Fruit fly (Drosophila melanogaster) whole organism, embryonic: ENCODE measurements around the gene mwh.

Source experiments
- Aef1 ChIP-seq: fragments of 200-800 bp; sonication (Bioruptor generic); IDR thresholded peaks from 3 replicates; pipeline ENCODE4 v1.3.6; 2022; ENCODE audit warnings: missing biosample characterization, missing genetic modification characterization
- B-H2 ChIP-seq: fragments of 200-800 bp; sonication (Bioruptor generic); optimal IDR thresholded peaks from 2 replicates; lab custom pipeline; 2018; ENCODE audit warnings: missing biosample characterization, mild to moderate bottlenecking, missing genetic modification characterization
- CG11504 ChIP-seq: fragments of 200-800 bp; sonication (Bioruptor generic); optimal IDR thresholded peaks from 3 replicates; lab custom pipeline; 2019; ENCODE audit warnings: missing biosample characterization, mild to moderate bottlenecking, missing genetic modification characterization, moderate library complexity
- CG11560 ChIP-seq: fragments of 200-800 bp; sonication (Bioruptor generic); IDR thresholded peaks from 3 replicates; pipeline ENCODE4 v1.3.6; 2022; ENCODE audit warnings: missing biosample characterization, missing genetic modification characterization
- CG11723 ChIP-seq: fragments of 200-800 bp; sonication (Bioruptor generic); optimal IDR thresholded peaks from 2 replicates; lab custom pipeline; 2017; ENCODE audit warnings: missing biosample characterization, mild to moderate bottlenecking, missing genetic modification characterization
- CG14441 ChIP-seq: fragments of 200-800 bp; sonication (Bioruptor generic); IDR thresholded peaks from 2 replicates; pipeline ENCODE4 v1.3.6; 2022; ENCODE audit warnings: missing biosample characterization, missing genetic modification characterization
- CG1529 ChIP-seq: fragments of 200-800 bp; sonication (Bioruptor generic); optimal IDR thresholded peaks from 3 replicates; lab custom pipeline; 2018; ENCODE audit warnings: missing biosample characterization, missing genetic modification characterization
- CG1603 ChIP-seq: fragments of 200-800 bp; sonication (Bioruptor generic); optimal IDR thresholded peaks from 2 replicates; lab custom pipeline; 2019; ENCODE audit warnings: missing biosample characterization, mild to moderate bottlenecking, missing genetic modification characterization, moderate library complexity
- CG16779 ChIP-seq: fragments of 200-800 bp; sonication (Bioruptor generic); IDR thresholded peaks from 2 replicates; pipeline ENCODE4 v1.3.6; 2022; ENCODE audit warnings: missing biosample characterization, missing genetic modification characterization
- CG17829 ChIP-seq: fragments of 200-800 bp; optimal IDR thresholded peaks from 2 replicates; lab custom pipeline; 2019; ENCODE audit warnings: missing biosample characterization, mild to moderate bottlenecking, missing genetic modification characterization, moderate library complexity
- CG2712 ChIP-seq: fragments of 200-800 bp; optimal IDR thresholded peaks from 3 replicates; lab custom pipeline; 2019; ENCODE audit warnings: missing biosample characterization, mild to moderate bottlenecking, missing genetic modification characterization, moderate library complexity
- CG2889 ChIP-seq: fragments of 200-800 bp; sonication (Bioruptor generic); IDR thresholded peaks from 3 replicates; pipeline ENCODE4 v1.3.6; 2022; ENCODE audit warnings: missing biosample characterization, missing genetic modification characterization
- CG43689 ChIP-seq: fragments of 200-800 bp; sonication (Bioruptor generic); IDR thresholded peaks from 2 replicates; pipeline ENCODE4 v1.3.6; 2022; ENCODE audit warnings: missing biosample characterization, missing genetic modification characterization
- CG4404 ChIP-seq: fragments of 200-800 bp; sonication (Bioruptor generic); IDR thresholded peaks from 2 replicates; pipeline ENCODE4 v1.3.6; 2022; ENCODE audit warnings: missing biosample characterization, missing genetic modification characterization
- CG6272 ChIP-seq: fragments of 200-800 bp; sonication (Bioruptor generic); IDR thresholded peaks from 2 replicates; pipeline ENCODE4 v1.3.6; 2022; ENCODE audit warnings: missing biosample characterization, missing genetic modification characterization
- CG6654 ChIP-seq: fragments of 200-800 bp; sonication (Bioruptor generic); optimal IDR thresholded peaks from 2 replicates; lab custom pipeline; 2017; ENCODE audit warnings: missing biosample characterization, mild to moderate bottlenecking, missing genetic modification characterization
- CG8478 ChIP-seq: fragments of >200 bp; optimal IDR thresholded peaks from 2 replicates; lab custom pipeline; 2018
- CG9797 ChIP-seq: fragments of 200-800 bp; sonication (Bioruptor generic); optimal IDR thresholded peaks from 3 replicates; lab custom pipeline; 2018; ENCODE audit warnings: missing biosample characterization, mild to moderate bottlenecking, missing genetic modification characterization
- Chrac-16 ChIP-seq: fragments of 200-800 bp; sonication (Bioruptor generic); optimal IDR thresholded peaks from 3 replicates; lab custom pipeline; 2016; ENCODE audit warnings: missing biosample characterization, missing genetic modification characterization
- D ChIP-seq, 2 experiments: fragments of 200-800 bp in 1 of 2; fragments of >200 bp in 1 of 2; sonication (Bioruptor generic) in 1 of 2; optimal IDR thresholded peaks; 2 replicates in 1 of 2; 3 replicates in 1 of 2; lab custom pipeline; 2017; ENCODE audit warnings: mild to moderate bottlenecking in 1 of 2, missing biosample characterization in 1 of 2, missing genetic modification characterization in 1 of 2, missing genetic modification reagents in 1 of 2
- Dfd ChIP-seq, 2 experiments: fragments of >200 bp; optimal IDR thresholded peaks; 2 replicates each; lab custom pipeline; 2017; ENCODE audit warnings: missing biosample characterization in 2 of 2, missing genetic modification characterization in 2 of 2
- Doc2 ChIP-seq: fragments of 200-800 bp; sonication (Bioruptor generic); IDR thresholded peaks from 2 replicates; pipeline ENCODE4 v1.3.6; 2022; ENCODE audit warnings: missing biosample characterization, missing genetic modification characterization
- Dref ChIP-seq: fragments of 200-800 bp; sonication (Bioruptor generic); IDR thresholded peaks from 2 replicates; pipeline ENCODE4 v1.3.6; 2022; ENCODE audit warnings: missing biosample characterization, missing genetic modification characterization
- Hmr ChIP-seq: fragments of 200-800 bp; sonication (Bioruptor generic); optimal IDR thresholded peaks from 3 replicates; lab custom pipeline; 2017; ENCODE audit warnings: mild to moderate bottlenecking, missing biosample characterization, missing genetic modification reagents, missing genetic modification characterization
- MTF-1 ChIP-seq: fragments of 200-800 bp; sonication (Bioruptor generic); optimal IDR thresholded peaks from 2 replicates; lab custom pipeline; 2018; ENCODE audit warnings: missing biosample characterization, mild to moderate bottlenecking, missing genetic modification characterization, borderline replicate concordance
- Mad ChIP-seq: fragments of 200-800 bp; sonication (Bioruptor generic); optimal IDR thresholded peaks from 2 replicates; lab custom pipeline; 2016; ENCODE audit warnings: missing biosample characterization, missing genetic modification characterization
- Rx ChIP-seq: fragments of 200-800 bp; sonication (Bioruptor generic); IDR thresholded peaks from 2 replicates; pipeline ENCODE4 v1.3.6; 2022; ENCODE audit warnings: missing biosample characterization, missing genetic modification characterization
- Spps ChIP-seq: fragments of 200-800 bp; sonication (Bioruptor generic); optimal IDR thresholded peaks from 2 replicates; lab custom pipeline; 2018; ENCODE audit warnings: missing biosample characterization, mild to moderate bottlenecking, missing genetic modification characterization
- Sry-β ChIP-seq: fragments of 200-800 bp; sonication (Bioruptor generic); optimal IDR thresholded peaks from 2 replicates; lab custom pipeline; 2018; ENCODE audit warnings: missing biosample characterization, mild to moderate bottlenecking, missing genetic modification characterization, moderate library complexity
- TFAM ChIP-seq: fragments of 200-800 bp; sonication (Bioruptor generic); optimal IDR thresholded peaks from 2 replicates; lab custom pipeline; 2017; ENCODE audit warnings: missing biosample characterization, missing genetic modification characterization, inconsistent platforms
- az2 ChIP-seq: fragments of 200-800 bp; sonication (Bioruptor generic); optimal IDR thresholded peaks from 3 replicates; lab custom pipeline; 2016; ENCODE audit warnings: missing biosample characterization, missing genetic modification characterization
- ewg ChIP-seq: fragments of 200-800 bp; sonication (Bioruptor generic); optimal IDR thresholded peaks from 3 replicates; lab custom pipeline; 2017; ENCODE audit warnings: mild to moderate bottlenecking, missing biosample characterization, missing genetic modification reagents, missing genetic modification characterization
- fu2 ChIP-seq: fragments of 200-800 bp; sonication (Bioruptor generic); optimal IDR thresholded peaks from 2 replicates; lab custom pipeline; 2016; ENCODE audit warnings: missing biosample characterization, missing genetic modification characterization
- gem ChIP-seq: fragments of 200-800 bp; sonication (Bioruptor generic); optimal IDR thresholded peaks from 2 replicates; lab custom pipeline; 2019; ENCODE audit warnings: missing biosample characterization, mild to moderate bottlenecking, missing genetic modification characterization, moderate library complexity
- gsb ChIP-seq: fragments of 200-800 bp; sonication (Bioruptor generic); IDR thresholded peaks from 2 replicates; pipeline ENCODE4 v1.3.6; 2022; ENCODE audit warnings: missing biosample characterization, missing genetic modification characterization
- hth ChIP-seq: fragments of >200 bp; optimal IDR thresholded peaks from 2 replicates; lab custom pipeline; 2017; ENCODE audit warnings: inconsistent platforms
- jing ChIP-seq: fragments of 200-800 bp; sonication (Bioruptor generic); optimal IDR thresholded peaks from 2 replicates; lab custom pipeline; 2018; ENCODE audit warnings: missing biosample characterization, mild to moderate bottlenecking, missing genetic modification characterization
- jumu ChIP-seq: fragments of 200-800 bp; sonication (Bioruptor generic); optimal IDR thresholded peaks from 3 replicates; lab custom pipeline; 2016; ENCODE audit warnings: missing biosample characterization, missing genetic modification characterization
- lbe ChIP-seq: fragments of 200-800 bp; sonication (Bioruptor generic); optimal IDR thresholded peaks from 2 replicates; lab custom pipeline; 2016; ENCODE audit warnings: missing biosample characterization, mild to moderate bottlenecking, missing genetic modification characterization
- lov ChIP-seq, 2 experiments: fragments of 200-800 bp in 1 of 2; fragments of >200 bp in 1 of 2; sonication (Bioruptor generic) in 1 of 2; IDR thresholded peaks in 1 of 2; optimal IDR thresholded peaks in 1 of 2; 2 replicates in 1 of 2; 3 replicates in 1 of 2; pipeline versions ENCODE4 v1.3.6 to Lab custom; 2017 to 2022; ENCODE audit warnings: missing biosample characterization in 1 of 2, missing genetic modification characterization in 1 of 2
- maf-S ChIP-seq: fragments of 200-800 bp; sonication (Bioruptor generic); optimal IDR thresholded peaks from 2 replicates; lab custom pipeline; 2016; ENCODE audit warnings: missing biosample characterization, missing genetic modification characterization
- repo ChIP-seq: fragments of 200-800 bp; sonication (Bioruptor generic); optimal IDR thresholded peaks from 2 replicates; lab custom pipeline; 2016; ENCODE audit warnings: missing biosample characterization, missing genetic modification characterization
- sens-2 ChIP-seq: fragments of 200-800 bp; sonication (Bioruptor generic); IDR thresholded peaks from 2 replicates; pipeline ENCODE4 v1.3.6; 2022; ENCODE audit warnings: missing biosample characterization, missing genetic modification characterization
- slp2 ChIP-seq: fragments of 200-800 bp; sonication (Bioruptor generic); optimal IDR thresholded peaks from 2 replicates; lab custom pipeline; 2016; ENCODE audit warnings: missing biosample characterization, missing genetic modification characterization
- tna ChIP-seq: fragments of 200-800 bp; sonication (Bioruptor generic); IDR thresholded peaks from 2 replicates; pipeline ENCODE4 v1.3.6; 2022; ENCODE audit warnings: missing biosample characterization, missing genetic modification characterization; ENCODE audit not compliant: partially characterized antibody
- tup ChIP-seq: fragments of 200-800 bp; sonication (Bioruptor generic); optimal IDR thresholded peaks from 2 replicates; lab custom pipeline; 2016; ENCODE audit warnings: missing biosample characterization, mild to moderate bottlenecking, missing genetic modification characterization, moderate library complexity
- vvl ChIP-seq: fragments of 200-800 bp; sonication (Bioruptor generic); IDR thresholded peaks from 2 replicates; pipeline ENCODE4 v1.3.6; 2022; ENCODE audit warnings: missing biosample characterization, missing genetic modification characterization
- wek ChIP-seq: fragments of 200-800 bp; sonication (Bioruptor generic); optimal IDR thresholded peaks from 3 replicates; lab custom pipeline; 2018; ENCODE audit warnings: missing biosample characterization, mild to moderate bottlenecking, missing genetic modification characterization, moderate library complexity
- wor ChIP-seq: fragments of 200-800 bp; sonication (Bioruptor generic); IDR thresholded peaks from 2 replicates; pipeline ENCODE4 v1.3.6; 2022; ENCODE audit warnings: missing biosample characterization, missing genetic modification characterization

Gene mwh

dm6 chr3L:1166945-1167913, 33.4 kb upstream of the mwh start (continued):
- TF ChIP-seq jumu (peak; percentile 9), CG16779 (GFP tag; lab: Robert Waterston, UW) (no peak), hth (lab: Kevin White, UChicago) (no peak), CG17829 (peak; percentile 87), az2 (GFP tag; lab: Kevin White, UChicago) (peak; percentile 42), Doc2 (GFP tag; lab: Robert Waterston, UW) (no peak), gsb (GFP tag; lab: Robert Waterston, UW) (no peak), Aef1 (GFP tag; lab: Robert Waterston, UW) (no peak), CG6272 (GFP tag; lab: Robert Waterston, UW) (no peak), TFAM (GFP tag; lab: Kevin White, UChicago) (no peak), Spps (tag; lab: Kevin White, UChicago) (peak; percentile 17), Sry-β (no peak), CG1603 (tag; lab: Kevin White, UChicago) (peak; percentile 31), wek (GFP tag; lab: Kevin White, UChicago) (no peak), sens-2 (GFP tag; lab: Robert Waterston, UW) (no peak), vvl (peak; percentile 42; the same call in 1 of the 2 replicates), repo (GFP tag; lab: Kevin White, UChicago) (no peak), ewg (GFP tag; lab: Kevin White, UChicago) (no peak), CG14441 (GFP tag; lab: Robert Waterston, UW) (no peak), lov (optimal IDR thresholded peaks at IDR 0.05; lab: Kevin White, UChicago) (no peak), lov (GFP tag; IDR thresholded peaks at IDR 0.05; lab: Robert Waterston, UW) (no peak), CG11723 (GFP tag; lab: Kevin White, UChicago) (no peak), CG6654 (GFP tag; lab: Kevin White, UChicago) (no peak), CG9797 (GFP tag; lab: Kevin White, UChicago) (no peak), fu2 (GFP tag; lab: Kevin White, UChicago) (no peak), CG11504 (peak; percentile 33), CG43689 (GFP tag; lab: Robert Waterston, UW) (no peak), jing (no peak), MTF-1 (GFP tag; lab: Kevin White, UChicago) (no peak), D (optimal IDR thresholded peaks at IDR 0.05; lab: Kevin White, UChicago) (no peak), D (GFP tag; optimal IDR thresholded peaks at IDR 0.05; lab: Kevin White, UChicago) (peak; percentile 37), gem (tag; lab: Kevin White, UChicago) (peak; percentile 63), maf-S (no peak), wor (GFP tag; lab: Robert Waterston, UW) (no peak), CG1529 (GFP tag; lab: Kevin White, UChicago) (no peak), Mad (GFP tag; lab: Kevin White, UChicago) (no peak), tup (no peak), lbe (GFP tag; lab: Kevin White, UChicago) (no peak), Chrac-16 (no peak), CG2712 (tag; lab: Kevin White, UChicago) (peak; percentile 72), CG2889 (GFP tag; lab: Robert Waterston, UW) (no peak), Rx (GFP tag; lab: Robert Waterston, UW) (no peak), slp2 (GFP tag; lab: Kevin White, UChicago) (no peak), CG4404 (GFP tag; lab: Robert Waterston, UW) (peak; percentile 35; the same call in 1 of the 2 replicates), CG11560 (tag; lab: Robert Waterston, UW) (no peak), Hmr (GFP tag; lab: Kevin White, UChicago) (no peak), Dfd (GFP tag; optimal IDR thresholded peaks at IDR 0.05; lab: Kevin White, UChicago) (no peak), B-H2 (GFP tag; lab: Kevin White, UChicago) (no peak), tna (no peak), CG8478 (lab: Kevin White, UChicago) (no peak), Dref (GFP tag; lab: Robert Waterston, UW) (no peak)
